Fruit fly (Drosophila melanogaster) whole organism, wandering third instar larva: ENCODE data around the gene CG13694.

Experiments
- Abd-B ChIP-seq: fragments of >200 bp; optimal IDR thresholded peaks from 2 replicates; lab custom pipeline; 2017; ENCODE audit warnings: missing biosample characterization, missing genetic modification characterization
- CG32264 ChIP-seq: fragments of 200-800 bp; sonication (Bioruptor generic); optimal IDR thresholded peaks from 2 replicates; lab custom pipeline; 2016; ENCODE audit warnings: missing biosample characterization, missing genetic modification characterization
- CG9705 ChIP-seq: fragments of 200-800 bp; sonication (Bioruptor generic); optimal IDR thresholded peaks from 2 replicates; lab custom pipeline; 2018; ENCODE audit warnings: missing biosample characterization, mild to moderate bottlenecking, missing genetic modification characterization
- CrebA ChIP-seq: fragments of 200-800 bp; sonication (Bioruptor generic); optimal IDR thresholded peaks from 2 replicates; lab custom pipeline; 2016; ENCODE audit warnings: missing biosample characterization, mild to moderate bottlenecking, missing genetic modification characterization, borderline replicate concordance
- Dfd ChIP-seq: fragments of >200 bp; optimal IDR thresholded peaks from 2 replicates; lab custom pipeline; 2017; ENCODE audit warnings: missing biosample characterization, missing genetic modification characterization
- Dif ChIP-seq: fragments of 200-275, 200-300 bp; sonication (Bioruptor generic); optimal IDR thresholded peaks from 2 replicates; lab custom pipeline; 2018; ENCODE audit warnings: missing biosample characterization, missing genetic modification characterization; ENCODE audit not compliant: partially characterized antibody
- GATAd ChIP-seq: sonication (Bioruptor generic); optimal IDR thresholded peaks from 2 replicates; lab custom pipeline; 2016; ENCODE audit warnings: missing biosample characterization, missing genetic modification characterization
- HLH106 ChIP-seq: fragments of 200-800 bp; optimal IDR thresholded peaks from 3 replicates; lab custom pipeline; 2019; ENCODE audit warnings: missing biosample characterization, mild to moderate bottlenecking, missing genetic modification characterization, moderate library complexity
- Hnf4 ChIP-seq: fragments of 200-800 bp; sonication (Bioruptor generic); optimal IDR thresholded peaks from 2 replicates; lab custom pipeline; 2016; ENCODE audit warnings: missing biosample characterization, mild to moderate bottlenecking, missing genetic modification characterization
- Hr78 ChIP-seq: fragments of >200 bp; optimal IDR thresholded peaks from 2 replicates; lab custom pipeline; 2017; ENCODE audit warnings: missing biosample characterization, missing genetic modification characterization
- Hr83 ChIP-seq: fragments of 200-300 bp; sonication (Bioruptor generic); optimal IDR thresholded peaks from 2 replicates; lab custom pipeline; 2016; ENCODE audit warnings: missing biosample characterization, mild to moderate bottlenecking, missing genetic modification characterization, moderate library complexity; ENCODE audit not compliant: poor library complexity, severe bottlenecking
- Jra ChIP-seq: sonication (Bioruptor generic); optimal IDR thresholded peaks from 2 replicates; lab custom pipeline; 2016; ENCODE audit warnings: missing biosample characterization, missing genetic modification characterization
- Mio ChIP-seq: sonication (Bioruptor generic); optimal IDR thresholded peaks from 2 replicates; lab custom pipeline; 2016; ENCODE audit warnings: missing biosample characterization, missing genetic modification characterization
- Myc ChIP-seq: fragments of >200 bp; optimal IDR thresholded peaks from 2 replicates; lab custom pipeline; 2017
- N ChIP-seq: fragments of >200 bp; optimal IDR thresholded peaks from 2 replicates; lab custom pipeline; 2018; ENCODE audit warnings: missing biosample characterization, missing external identifiers, missing genetic modification characterization
- OdsH ChIP-seq: fragments of 200-800 bp; sonication (Bioruptor generic); optimal IDR thresholded peaks from 2 replicates; lab custom pipeline; 2016; ENCODE audit warnings: missing biosample characterization, mild to moderate bottlenecking, missing genetic modification characterization
- Rel ChIP-seq, 2 experiments: fragments of 200-800 bp; sonication (Bioruptor generic) in 1 of 2; optimal IDR thresholded peaks; 2 replicates in 1 of 2; 3 replicates in 1 of 2; lab custom pipeline; 2016 to 2019; ENCODE audit warnings: mild to moderate bottlenecking in 2 of 2, missing biosample characterization in 2 of 2, missing genetic modification characterization in 2 of 2, moderate library complexity in 1 of 2
- Sp1 ChIP-seq: fragments of 200-800 bp; sonication (Bioruptor generic); optimal IDR thresholded peaks from 3 replicates; lab custom pipeline; 2019; ENCODE audit warnings: missing biosample characterization, mild to moderate bottlenecking, missing genetic modification characterization, moderate library complexity
- Vsx2 ChIP-seq: fragments of 200-300, 225-300 bp; sonication (Bioruptor generic); optimal IDR thresholded peaks from 2 replicates; lab custom pipeline; 2018; ENCODE audit warnings: missing biosample characterization, missing genetic modification characterization; ENCODE audit not compliant: partially characterized antibody
- br ChIP-seq: fragments of 200-800 bp; sonication (Bioruptor generic); optimal IDR thresholded peaks from 2 replicates; lab custom pipeline; 2016; ENCODE audit warnings: missing biosample characterization, missing genetic modification characterization
- brk ChIP-seq: fragments of 200-800 bp; sonication (Bioruptor generic); optimal IDR thresholded peaks from 2 replicates; lab custom pipeline; 2016; ENCODE audit warnings: missing biosample characterization, mild to moderate bottlenecking, missing genetic modification characterization
- dl ChIP-seq, 2 experiments: fragments of 175-275, 200-275 bp in 1 of 2; fragments of 200-275 bp in 1 of 2; sonication (Bioruptor generic); optimal IDR thresholded peaks; lab custom pipeline; 2018; ENCODE audit warnings: mild to moderate bottlenecking in 2 of 2, missing biosample characterization in 2 of 2, missing genetic modification characterization in 2 of 2, moderate library complexity in 2 of 2; ENCODE audit not compliant: partially characterized antibody in 2 of 2, insufficient read depth in 1 of 2
- dmrt93B ChIP-seq: fragments of 200-800 bp; sonication (Bioruptor generic); optimal IDR thresholded peaks from 2 replicates; lab custom pipeline; 2018; ENCODE audit warnings: missing biosample characterization, mild to moderate bottlenecking, missing genetic modification characterization
- dsf ChIP-seq: sonication (Bioruptor generic); optimal IDR thresholded peaks from 2 replicates; lab custom pipeline; 2016; ENCODE audit warnings: missing biosample characterization, missing genetic modification characterization, borderline replicate concordance
- ey ChIP-seq: fragments of 200-800 bp; sonication (Bioruptor generic); optimal IDR thresholded peaks from 2 replicates; lab custom pipeline; 2016; ENCODE audit warnings: missing biosample characterization, missing genetic modification characterization
- foxo ChIP-seq, 2 experiments: fragments of 200-800 bp; sonication (Bioruptor generic); optimal IDR thresholded peaks; 2 replicates in 1 of 2; 3 replicates in 1 of 2; lab custom pipeline; 2016 to 2017; ENCODE audit warnings: missing biosample characterization in 2 of 2, missing genetic modification characterization in 2 of 2
- fru ChIP-seq: fragments of 200-800 bp; sonication (Bioruptor generic); optimal IDR thresholded peaks from 3 replicates; lab custom pipeline; 2016; ENCODE audit warnings: missing biosample characterization, mild to moderate bottlenecking, missing genetic modification characterization
- h ChIP-seq: fragments of 200-800 bp; sonication (Bioruptor generic); optimal IDR thresholded peaks from 3 replicates; lab custom pipeline; 2016; ENCODE audit warnings: missing biosample characterization, mild to moderate bottlenecking, missing genetic modification characterization
- jim ChIP-seq: fragments of 175-275, 200-325 bp; sonication (Bioruptor generic); optimal IDR thresholded peaks from 2 replicates; lab custom pipeline; 2016; ENCODE audit warnings: missing biosample characterization, mild to moderate bottlenecking, missing genetic modification characterization
- lola ChIP-seq: fragments of >200 bp; optimal IDR thresholded peaks from 2 replicates; lab custom pipeline; 2017; ENCODE audit warnings: missing biosample characterization, missing genetic modification characterization
- pan ChIP-seq: fragments of >200 bp; optimal IDR thresholded peaks from 2 replicates; lab custom pipeline; 2017
- psq ChIP-seq: fragments of 200-800 bp; sonication (Bioruptor generic); optimal IDR thresholded peaks from 3 replicates; lab custom pipeline; 2017; ENCODE audit warnings: missing biosample characterization, mild to moderate bottlenecking, missing genetic modification characterization, moderate library complexity
- rgr ChIP-seq: fragments of 200-800 bp; sonication (Bioruptor generic); optimal IDR thresholded peaks from 3 replicates; lab custom pipeline; 2016; ENCODE audit warnings: missing biosample characterization, mild to moderate bottlenecking, missing genetic modification characterization
- sage ChIP-seq: fragments of 200-800 bp; sonication (Bioruptor generic); optimal IDR thresholded peaks from 2 replicates; lab custom pipeline; 2016; ENCODE audit warnings: missing biosample characterization, mild to moderate bottlenecking, missing genetic modification characterization
- sv ChIP-seq: fragments of 200-800 bp; sonication (Bioruptor generic); optimal IDR thresholded peaks from 3 replicates; lab custom pipeline; 2016; ENCODE audit warnings: missing biosample characterization, missing genetic modification characterization
- tai ChIP-seq: sonication (Bioruptor generic); optimal IDR thresholded peaks from 2 replicates; lab custom pipeline; 2016; ENCODE audit warnings: missing biosample characterization, missing genetic modification characterization
- usp ChIP-seq: fragments of >200 bp; optimal IDR thresholded peaks from 2 replicates; lab custom pipeline; 2017; ENCODE audit warnings: missing biosample characterization, missing genetic modification characterization
- woc ChIP-seq: sonication (Bioruptor generic); optimal IDR thresholded peaks from 2 replicates; lab custom pipeline; 2016; ENCODE audit warnings: missing biosample characterization, mild to moderate bottlenecking, missing genetic modification characterization

Gene CG13694

DNA sequence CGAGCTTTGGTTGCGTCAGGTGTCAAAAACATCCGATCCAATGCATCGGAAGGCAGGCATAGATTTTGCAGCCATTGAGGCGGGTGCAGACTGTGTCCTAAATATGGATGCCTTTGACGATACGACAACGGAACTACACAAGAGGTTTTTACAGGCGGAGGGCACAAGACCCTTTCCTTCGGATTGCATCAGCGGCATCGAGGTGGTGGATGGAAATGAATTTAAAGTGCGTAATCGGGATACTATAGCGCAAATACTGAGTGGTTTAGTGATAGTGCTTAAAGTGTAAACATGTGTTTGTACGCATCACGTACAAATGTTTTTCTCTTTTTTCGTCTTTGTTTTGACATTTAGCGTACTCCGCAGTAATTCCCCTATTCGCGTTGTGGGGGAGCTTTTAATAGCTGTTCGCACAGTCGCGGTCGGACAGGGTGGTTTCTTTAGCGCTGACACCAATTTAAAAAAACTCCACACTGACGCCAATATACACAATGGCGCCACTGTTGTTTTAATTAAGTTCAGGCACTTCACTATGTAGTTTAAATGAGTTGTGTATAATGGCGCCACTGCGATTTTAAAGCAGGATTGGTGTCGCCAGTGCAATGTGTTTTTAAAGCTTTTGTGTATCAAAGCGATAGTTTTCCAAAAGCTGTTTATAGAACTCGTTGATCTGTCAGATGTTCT lies 43.4 kb downstream of the CG13694 start (continued):
- no peak for TF ChIP-seq Dif (GFP tag; lab: Kevin White, UChicago)
- TF ChIP-seq Vsx2 (GFP tag; lab: Kevin White, UChicago): no peak
- TF ChIP-seq Sp1 (GFP tag; lab: Kevin White, UChicago): no peak
- peak; percentile 33 for TF ChIP-seq OdsH (GFP tag; lab: Kevin White, UChicago)
- peak in 1 of 2 experiments; percentile 57 for TF ChIP-seq foxo (GFP tag; optimal IDR thresholded peaks at IDR 0.05; lab: Kevin White, UChicago)

DNA sequence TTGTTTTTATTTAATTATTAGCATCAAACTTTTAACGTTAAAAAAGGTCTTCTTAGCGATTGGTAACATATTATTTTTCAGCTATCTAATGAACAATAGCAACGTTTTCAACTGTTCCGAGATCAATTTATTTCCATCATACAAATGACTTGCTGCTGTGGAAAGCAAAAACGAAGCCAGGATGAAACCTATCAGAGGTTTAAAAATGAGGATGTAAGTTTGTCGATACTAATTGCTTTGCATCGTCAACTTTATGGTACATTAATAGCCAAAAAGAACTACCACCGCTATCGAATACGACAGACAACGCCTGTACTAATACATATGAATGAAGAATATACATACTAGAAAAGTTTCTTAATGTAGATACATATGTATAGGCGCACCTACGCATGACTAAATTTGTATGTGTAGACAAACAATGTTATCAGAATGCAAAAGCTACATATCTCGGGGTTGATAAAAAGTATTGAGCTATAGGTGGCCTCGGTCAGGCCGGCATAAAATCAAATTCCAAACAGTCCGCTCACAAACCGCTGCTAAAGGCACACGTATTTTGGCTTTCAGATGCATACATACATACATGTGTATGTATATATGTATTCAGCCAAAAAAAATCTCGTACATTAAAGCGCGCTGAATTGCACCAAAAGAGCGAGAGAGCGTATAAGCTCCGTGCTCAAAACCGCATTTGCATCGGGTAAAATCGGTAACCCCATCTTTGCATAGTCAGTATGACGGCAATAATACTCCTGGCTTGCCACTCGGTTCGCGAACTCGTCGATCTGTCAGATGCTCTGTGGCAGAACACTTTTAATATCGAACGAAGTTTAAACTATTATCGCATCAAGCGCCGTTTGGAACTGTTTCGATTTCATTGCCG lies 44.2 kb downstream of the CG13694 start:
- no peak for TF ChIP-seq fru (GFP tag; lab: Kevin White, UChicago)
- TF ChIP-seq dsf (GFP tag; lab: Kevin White, UChicago): no peak
- no peak for TF ChIP-seq N (GFP tag; lab: Kevin White, UChicago)
- TF ChIP-seq Hr78: no peak
- no peak for TF ChIP-seq Hnf4 (GFP tag; lab: Kevin White, UChicago)
- TF ChIP-seq brk (GFP tag; lab: Kevin White, UChicago): peak; percentile 7
- no peak for TF ChIP-seq tai (GFP tag; lab: Kevin White, UChicago)
- no peak for TF ChIP-seq pan (lab: Kevin White, UChicago)
- peak; percentile 23 for TF ChIP-seq Vsx2 (GFP tag; lab: Kevin White, UChicago)
- no peak for TF ChIP-seq sage (GFP tag; lab: Kevin White, UChicago)
- TF ChIP-seq jim (GFP tag; lab: Kevin White, UChicago): no peak
- no peak for TF ChIP-seq CrebA (GFP tag; lab: Kevin White, UChicago)
- TF ChIP-seq dl (GFP tag; optimal IDR thresholded peaks at IDR 0.05; lab: Kevin White, UChicago; ENCODE audit: insufficient read depth in 1 of 2, partially characterized antibody in 2 of 2): peak; percentile 29 to 35
- TF ChIP-seq Myc (lab: Kevin White, UChicago): no peak
- TF ChIP-seq Dfd (GFP tag; lab: Kevin White, UChicago): no peak
- no peak for TF ChIP-seq Mio (GFP tag; lab: Kevin White, UChicago)
- TF ChIP-seq dmrt93B (GFP tag; lab: Kevin White, UChicago): no peak
- no peak for TF ChIP-seq lola (GFP tag; lab: Kevin White, UChicago)
- no peak for TF ChIP-seq psq (GFP tag; lab: Kevin White, UChicago)
- peak; percentile 30 for TF ChIP-seq OdsH (GFP tag; lab: Kevin White, UChicago)
- peak; percentile 64 for TF ChIP-seq Dif (GFP tag; lab: Kevin White, UChicago)
- TF ChIP-seq br (GFP tag; lab: Kevin White, UChicago): no peak
- TF ChIP-seq foxo (GFP tag; optimal IDR thresholded peaks at IDR 0.05; lab: Kevin White, UChicago): peak in 1 of 2 experiments; percentile 4
- no peak for TF ChIP-seq Rel (GFP tag; optimal IDR thresholded peaks at IDR 0.05; lab: Kevin White, UChicago)
- TF ChIP-seq Rel (tag; optimal IDR thresholded peaks at IDR 0.05; lab: Kevin White, UChicago): peak; percentile 18
- TF ChIP-seq usp (GFP tag; lab: Kevin White, UChicago): no peak
- no peak for TF ChIP-seq ey (GFP tag; lab: Kevin White, UChicago)
- peak; percentile 31 for TF ChIP-seq Sp1 (GFP tag; lab: Kevin White, UChicago)
- no peak for TF ChIP-seq GATAd (GFP tag; lab: Kevin White, UChicago)
- TF ChIP-seq Jra: no peak
- peak; percentile 19 for TF ChIP-seq rgr (GFP tag; lab: Kevin White, UChicago)
- no peak for TF ChIP-seq HLH106 (tag; lab: Kevin White, UChicago)
- no peak for TF ChIP-seq sv (GFP tag; lab: Kevin White, UChicago)
- TF ChIP-seq CG9705 (GFP tag; lab: Kevin White, UChicago): no peak
- TF ChIP-seq Hr83 (GFP tag; lab: Kevin White, UChicago): no peak
- TF ChIP-seq Abd-B (GFP tag; lab: Kevin White, UChicago): no peak
- TF ChIP-seq h (GFP tag; lab: Kevin White, UChicago): no peak
- TF ChIP-seq woc (GFP tag; lab: Kevin White, UChicago): no peak
- no peak for TF ChIP-seq CG32264 (GFP tag; lab: Kevin White, UChicago)
- TF ChIP-seq, all 38 proteins: peak for 9
